Worm (Caenorhabditis elegans) whole organism, L1 larva: ENCODE data around the gene Y37D8A.25.

Experiments
- C04F5.9 ChIP-seq: sonication (generic microtip); optimal IDR thresholded peaks from 2 replicates; lab custom pipeline; 2016; ENCODE audit warnings: missing genetic modification characterization, missing compliant biosample characterization
- C34B4.2 ChIP-seq: sonication (generic microtip); optimal IDR thresholded peaks from 2 replicates; lab custom pipeline; 2017; ENCODE audit warnings: mild to moderate bottlenecking, missing genetic modification characterization, missing compliant biosample characterization
- F16B12.6 ChIP-seq: fragments of 150-350 bp; optimal IDR thresholded peaks from 2 replicates; lab custom pipeline; 2014; ENCODE audit warnings: missing biosample characterization, missing genetic modification characterization
- Y116A8C.19 ChIP-seq: sonication (generic microtip); optimal IDR thresholded peaks from 2 replicates; lab custom pipeline; 2016; ENCODE audit warnings: missing compliant biosample characterization, missing genetic modification characterization, borderline replicate concordance
- aha-1 ChIP-seq: fragments of 150-350 bp; optimal IDR thresholded peaks from 2 replicates; lab custom pipeline; 2014; ENCODE audit warnings: missing biosample characterization, missing genetic modification characterization
- alr-1 ChIP-seq: fragments of 200-800 bp; sonication (Bioruptor generic); optimal IDR thresholded peaks from 2 replicates; lab custom pipeline; 2018; ENCODE audit warnings: borderline replicate concordance, mild to moderate bottlenecking, missing genetic modification characterization, missing compliant biosample characterization
- aly-2 ChIP-seq: fragments of 150-350 bp; optimal IDR thresholded peaks from 2 replicates; lab custom pipeline; 2014; ENCODE audit warnings: missing biosample characterization, missing genetic modification characterization
- ama-1 ChIP-seq: fragments of 150-350 bp; optimal IDR thresholded peaks from 2 replicates; lab custom pipeline; 2014
- ceh-63 ChIP-seq: fragments of 200-800 bp; sonication (Bioruptor generic); optimal IDR thresholded peaks from 2 replicates; lab custom pipeline; 2018; ENCODE audit warnings: mild to moderate bottlenecking, missing genetic modification characterization, missing compliant biosample characterization
- ceh-82 ChIP-seq, 3 experiments: fragments of 150-350 bp in 1 of 3; sonication (generic microtip) in 2 of 3; optimal IDR thresholded peaks; 2 replicates each; lab custom pipeline; 2014 to 2017; ENCODE audit warnings: missing biosample characterization in 3 of 3, missing genetic modification characterization in 3 of 3
- ceh-88 ChIP-seq: fragments of 200-800 bp; sonication (Bioruptor generic); IDR thresholded peaks from 2 replicates; pipeline ENCODE4 v1.3.6; 2022; ENCODE audit warnings: missing genetic modification characterization, missing compliant biosample characterization
- ceh-90 ChIP-seq: sonication (generic microtip); optimal IDR thresholded peaks from 2 replicates; lab custom pipeline; 2016; ENCODE audit warnings: missing genetic modification characterization, missing compliant biosample characterization
- ces-1 ChIP-seq: fragments of 150-350 bp; optimal IDR thresholded peaks from 2 replicates; lab custom pipeline; 2014; ENCODE audit warnings: missing biosample characterization, missing genetic modification reagents, missing genetic modification characterization
- dpl-1 ChIP-seq, 3 experiments: fragments of 150-350 bp in 2 of 3; sonication (generic microtip) in 1 of 3; optimal IDR thresholded peaks; 2 replicates each; lab custom pipeline; 2014 to 2017; ENCODE audit warnings: missing biosample characterization in 3 of 3, missing genetic modification characterization in 3 of 3, missing genetic modification reagents in 3 of 3
- efl-1 ChIP-seq, 4 experiments: fragments of 150-350 bp; optimal IDR thresholded peaks in 3 of 4; peaks in 1 of 4; 1 replicate in 1 of 4; 2 replicates in 3 of 4; lab custom pipeline; 2014; ENCODE audit warnings: missing biosample characterization in 2 of 4, missing genetic modification characterization in 2 of 4, missing genetic modification reagents in 2 of 4
- efl-3 ChIP-seq: fragments of 200-800 bp; sonication (Bioruptor generic); optimal IDR thresholded peaks from 2 replicates; lab custom pipeline; 2018; ENCODE audit warnings: mild to moderate bottlenecking, missing genetic modification characterization, missing compliant biosample characterization
- egl-13 ChIP-seq: sonication (generic microtip); optimal IDR thresholded peaks from 2 replicates; lab custom pipeline; 2016; ENCODE audit warnings: missing genotype, missing genetic modification reagents, missing genetic modification characterization, missing compliant biosample characterization
- egl-27 ChIP-seq, 2 experiments: fragments of 150-350 bp in 1 of 2; sonication (generic microtip); optimal IDR thresholded peaks; 3 replicates each; lab custom pipeline; 2017 to 2018; ENCODE audit warnings: missing biosample characterization in 2 of 2, missing genetic modification characterization in 2 of 2, missing genetic modification reagents in 2 of 2
- elt-3 ChIP-seq, 6 experiments: fragments of 150-350 bp in 1 of 6; sonication (generic microtip); optimal IDR thresholded peaks; 2 replicates each; lab custom pipeline; 2017 to 2018; ENCODE audit warnings: missing biosample characterization in 6 of 6, missing genetic modification characterization in 6 of 6, inconsistent platforms in 1 of 6
- ets-5 ChIP-seq: fragments of 200-800 bp; sonication (Bioruptor generic); IDR thresholded peaks from 2 replicates; pipeline ENCODE4 v1.3.6; 2022; ENCODE audit warnings: missing genetic modification characterization, missing compliant biosample characterization
- fkh-8 ChIP-seq: sonication (generic microtip); optimal IDR thresholded peaks from 2 replicates; lab custom pipeline; 2016; ENCODE audit warnings: mild to moderate bottlenecking, missing genetic modification characterization, missing compliant biosample characterization
- fos-1 ChIP-seq: fragments of 150-350 bp; optimal IDR thresholded peaks from 2 replicates; lab custom pipeline; 2014; ENCODE audit warnings: missing biosample characterization, missing genetic modification characterization
- hlh-17 ChIP-seq: fragments of 200-800 bp; sonication (Bioruptor generic); optimal IDR thresholded peaks from 2 replicates; lab custom pipeline; 2018; ENCODE audit warnings: missing genetic modification characterization, mild to moderate bottlenecking, missing compliant biosample characterization, moderate library complexity, borderline replicate concordance
- hlh-4 ChIP-seq: sonication (generic microtip); optimal IDR thresholded peaks from 2 replicates; lab custom pipeline; 2016; ENCODE audit warnings: mild to moderate bottlenecking, missing genetic modification characterization, missing compliant biosample characterization
- isw-1 ChIP-seq: fragments of 200-800 bp; sonication (Bioruptor generic); IDR thresholded peaks from 2 replicates; pipeline ENCODE4 v1.3.6; 2022; ENCODE audit warnings: missing genetic modification characterization, missing compliant biosample characterization
- lin-13 ChIP-seq: fragments of 150-350 bp; optimal IDR thresholded peaks from 2 replicates; lab custom pipeline; 2014; ENCODE audit warnings: missing biosample characterization, missing genetic modification reagents, missing genetic modification characterization
- lin-14 ChIP-seq: fragments of 200-800 bp; sonication (Bioruptor generic); optimal IDR thresholded peaks from 2 replicates; lab custom pipeline; 2018; ENCODE audit warnings: mild to moderate bottlenecking, missing genetic modification characterization, moderate library complexity, missing compliant biosample characterization
- lin-15B ChIP-seq: fragments of 150-350 bp; sonication (generic microtip); optimal IDR thresholded peaks from 3 replicates; lab custom pipeline; 2014; ENCODE audit warnings: missing biosample characterization, missing genetic modification characterization
- lin-35 ChIP-seq, 2 experiments: fragments of 150-350 bp; optimal IDR thresholded peaks; 2 replicates each; lab custom pipeline; 2014; ENCODE audit warnings: missing biosample characterization in 2 of 2, missing genetic modification characterization in 2 of 2, missing genetic modification reagents in 2 of 2
- lsy-2 ChIP-seq, 2 experiments: fragments of 150-350 bp; optimal IDR thresholded peaks; 2 replicates each; lab custom pipeline; 2014; ENCODE audit warnings: missing biosample characterization in 2 of 2, missing genetic modification characterization in 2 of 2
- mef-2 ChIP-seq: fragments of 150-350 bp; optimal IDR thresholded peaks from 2 replicates; lab custom pipeline; 2014; ENCODE audit warnings: missing biosample characterization, missing genetic modification characterization
- mep-1 ChIP-seq: fragments of 150-350 bp; optimal IDR thresholded peaks from 2 replicates; lab custom pipeline; 2014; ENCODE audit warnings: missing biosample characterization, missing genetic modification characterization
- nhr-12 ChIP-seq: sonication (generic microtip); optimal IDR thresholded peaks from 2 replicates; lab custom pipeline; 2017; ENCODE audit warnings: missing biosample characterization, missing genetic modification characterization
- nhr-20 ChIP-seq: sonication (generic microtip); optimal IDR thresholded peaks from 2 replicates; lab custom pipeline; 2016; ENCODE audit warnings: mild to moderate bottlenecking, missing genetic modification characterization, missing compliant biosample characterization
- nhr-237 ChIP-seq: fragments of 150-350 bp; optimal IDR thresholded peaks from 2 replicates; lab custom pipeline; 2014; ENCODE audit warnings: missing biosample characterization, missing genetic modification characterization
- nhr-28 ChIP-seq: fragments of 150-350 bp; optimal IDR thresholded peaks from 2 replicates; lab custom pipeline; 2014; ENCODE audit warnings: missing biosample characterization, missing genetic modification characterization
- nhr-47 ChIP-seq: sonication (generic microtip); optimal IDR thresholded peaks from 2 replicates; lab custom pipeline; 2016; ENCODE audit warnings: mild to moderate bottlenecking, missing genetic modification characterization, moderate library complexity, missing compliant biosample characterization
- nhr-71 ChIP-seq: sonication (generic microtip); optimal IDR thresholded peaks from 2 replicates; lab custom pipeline; 2016; ENCODE audit warnings: mild to moderate bottlenecking, missing genetic modification characterization, moderate library complexity, missing compliant biosample characterization
- nhr-76 ChIP-seq: sonication (generic microtip); optimal IDR thresholded peaks from 2 replicates; lab custom pipeline; 2017; ENCODE audit warnings: missing biosample characterization, missing genetic modification characterization
- nhr-85 ChIP-seq: sonication (generic microtip); peaks from one replicate; lab custom pipeline; 2016; ENCODE audit warnings: missing genetic modification characterization, inconsistent platforms, missing compliant biosample characterization
- pag-3 ChIP-seq: sonication (generic microtip); optimal IDR thresholded peaks from 2 replicates; lab custom pipeline; 2017; ENCODE audit warnings: missing genetic modification characterization, mild to moderate bottlenecking, missing compliant biosample characterization, antibody characterized with exemption, borderline replicate concordance; ENCODE audit not compliant: insufficient read depth
- pax-3 ChIP-seq: fragments of 200-800 bp; sonication (Bioruptor generic); optimal IDR thresholded peaks from 2 replicates; lab custom pipeline; 2018; ENCODE audit warnings: mild to moderate bottlenecking, missing genetic modification characterization, moderate library complexity, missing compliant biosample characterization
- pqm-1 ChIP-seq: sonication (generic microtip); optimal IDR thresholded peaks from 3 replicates; lab custom pipeline; 2017; ENCODE audit warnings: missing biosample characterization, missing genetic modification characterization
- snu-23 ChIP-seq: sonication (generic microtip); optimal IDR thresholded peaks from 2 replicates; lab custom pipeline; 2016; ENCODE audit warnings: missing genetic modification characterization, missing compliant biosample characterization
- sox-4 ChIP-seq: sonication (generic microtip); optimal IDR thresholded peaks from 2 replicates; lab custom pipeline; 2016; ENCODE audit warnings: missing genetic modification characterization, missing compliant biosample characterization
- sptf-1 ChIP-seq: fragments of 150-350 bp; optimal IDR thresholded peaks from 2 replicates; lab custom pipeline; 2014; ENCODE audit warnings: missing biosample characterization, missing genetic modification characterization
- sup-37 ChIP-seq: fragments of 200-800 bp; sonication (Bioruptor generic); optimal IDR thresholded peaks from 2 replicates; lab custom pipeline; 2018; ENCODE audit warnings: mild to moderate bottlenecking, missing genetic modification characterization, missing compliant biosample characterization
- tlp-1 ChIP-seq: fragments of 150-350 bp; optimal IDR thresholded peaks from 2 replicates; lab custom pipeline; 2014; ENCODE audit warnings: missing biosample characterization, missing genetic modification characterization
- unc-62 ChIP-seq: fragments of 150-350 bp; optimal IDR thresholded peaks from 2 replicates; lab custom pipeline; 2014; ENCODE audit warnings: missing biosample characterization, missing genetic modification reagents, missing genetic modification characterization
- vab-15 ChIP-seq: sonication (generic microtip); optimal IDR thresholded peaks from 2 replicates; lab custom pipeline; 2017; ENCODE audit warnings: missing genotype, mild to moderate bottlenecking, missing genetic modification characterization, missing compliant biosample characterization
- xbp-1 ChIP-seq: sonication (generic microtip); optimal IDR thresholded peaks from 2 replicates; lab custom pipeline; 2016; ENCODE audit warnings: missing genetic modification characterization, missing compliant biosample characterization
- ztf-11 ChIP-seq, 2 experiments: sonication (generic microtip); optimal IDR thresholded peaks; 2 replicates each; lab custom pipeline; 2016 to 2017; ENCODE audit warnings: missing genetic modification characterization in 2 of 2, missing biosample characterization in 1 of 2, missing compliant biosample characterization in 1 of 2
- ztf-4 ChIP-seq: fragments of 150-350 bp; optimal IDR thresholded peaks from 2 replicates; lab custom pipeline; 2014; ENCODE audit warnings: missing biosample characterization, missing genetic modification characterization

Gene Y37D8A.25

ce11 chrIII:12841328-12841727 lies 21.3 kb upstream of the Y37D8A.25 start (continued):
- TF ChIP-seq lsy-2 (tag; optimal IDR thresholded peaks at IDR 0.05; lab: Kevin White, UChicago) (peak; percentile 55 to 61), sup-37 (GFP tag; lab: Kevin White, UChicago) (no peak), nhr-28 (tag; lab: Kevin White, UChicago) (no peak), nhr-12 (tag; lab: Kevin White, UChicago) (no peak), ceh-63 (GFP tag; lab: Kevin White, UChicago) (no peak), lin-35 (GFP tag; optimal IDR thresholded peaks at IDR 0.05; lab: Kevin White, UChicago) (peak; percentile 40 to 46), ztf-11 (tag; optimal IDR thresholded peaks at IDR 0.05; lab: Kevin White, UChicago) (no peak), alr-1 (tag; lab: Kevin White, UChicago) (no peak), nhr-47 (tag; lab: Kevin White, UChicago) (peak; percentile 82), dpl-1 (GFP tag; optimal IDR thresholded peaks at IDR 0.05; lab: Kevin White, UChicago) (peak; percentile 22 to 34 (median 28)), elt-3 (tag; optimal IDR thresholded peaks at IDR 0.05; lab: Kevin White, UChicago) (peak in 2 of 6 experiments; percentile 26 to 62), C04F5.9 (no peak), ama-1 (lab: Kevin White, UChicago) (no peak), fos-1 (no peak), ets-5 (GFP tag; lab: Robert Waterston, UW) (no peak), lin-14 (GFP tag; lab: Kevin White, UChicago) (peak; percentile 92), C34B4.2 (tag; lab: Kevin White, UChicago) (no peak), ceh-88 (GFP tag; lab: Robert Waterston, UW) (no peak), egl-27 (tag; optimal IDR thresholded peaks at IDR 0.05; lab: Kevin White, UChicago) (peak in 1 of 2 experiments; percentile 40), efl-3 (no peak), snu-23 (GFP tag; lab: Kevin White, UChicago) (peak; percentile 50), hlh-4 (tag; lab: Kevin White, UChicago) (no peak), nhr-20 (tag; lab: Kevin White, UChicago) (peak; percentile 73), vab-15 (tag; lab: Kevin White, UChicago) (no peak), ces-1 (no peak), Y116A8C.19 (no peak), nhr-85 (tag; lab: Kevin White, UChicago) (peak; percentile 98), isw-1 (no peak), hlh-17 (GFP tag; lab: Kevin White, UChicago) (no peak), ceh-90 (tag; lab: Kevin White, UChicago) (no peak), egl-13 (tag; lab: Kevin White, UChicago) (peak; percentile 79), aha-1 (no peak), mef-2 (tag; lab: Kevin White, UChicago) (no peak), nhr-237 (tag; lab: Kevin White, UChicago) (no peak), pag-3 (tag; lab: Kevin White, UChicago) (no peak), nhr-71 (tag; lab: Kevin White, UChicago) (peak; percentile 91), aly-2 (tag; lab: Kevin White, UChicago) (no peak), pqm-1 (no peak), lin-15B (tag; lab: Kevin White, UChicago) (no peak), nhr-76 (tag; lab: Kevin White, UChicago) (no peak), ztf-4 (tag; lab: Kevin White, UChicago) (peak; percentile 19), fkh-8 (peak; percentile 85), F16B12.6 (no peak), lin-13 (GFP tag; lab: Kevin White, UChicago) (peak; percentile 55), efl-1 (optimal IDR thresholded peaks at IDR 0.05; lab: Kevin White, UChicago) (peak; percentile 24 to 28), efl-1 (GFP tag; optimal IDR thresholded peaks at IDR 0.05 in 1 of 2; lab: Kevin White, UChicago) (peak; percentile 27 to 89), tlp-1 (tag; lab: Kevin White, UChicago) (no peak), sox-4 (tag; lab: Kevin White, UChicago) (peak; percentile 3), ceh-82 (tag; optimal IDR thresholded peaks at IDR 0.05; lab: Kevin White, UChicago) (no peak), xbp-1 (peak; percentile 18), mep-1 (tag; lab: Kevin White, UChicago) (peak; percentile 64), sptf-1 (no peak), unc-62 (GFP tag; lab: Kevin White, UChicago) (no peak), pax-3 (tag; lab: Kevin White, UChicago) (no peak)
